Worm (Caenorhabditis elegans): ENCODE measurements around the gene W07G1.7.

Gene W07G1.7

DNA sequence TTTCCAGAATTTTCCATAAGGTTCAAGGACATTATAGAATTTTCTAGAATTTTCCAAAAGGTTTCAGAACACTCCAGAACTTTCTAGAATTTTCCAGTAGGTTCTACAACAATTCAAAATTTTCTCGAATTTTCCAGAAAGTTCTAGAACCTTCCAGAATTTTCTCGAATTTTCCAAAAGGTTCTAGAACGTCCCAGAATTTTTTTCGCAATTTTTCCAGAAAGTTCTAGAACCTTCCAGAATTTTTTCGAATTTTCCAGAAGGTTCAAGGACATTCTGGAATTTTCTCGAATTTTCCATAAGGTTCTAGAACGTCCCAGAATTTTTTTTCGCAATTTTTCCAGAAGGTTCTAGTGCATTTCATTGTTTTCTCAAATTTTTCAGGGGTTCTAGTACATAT is 11.6 kb upstream of the W07G1.7 start:
- no peak for TF ChIP-seq skn-1 (tag; optimal IDR thresholded peaks at IDR 0.05)
- TF ChIP-seq rbr-2 (tag; optimal IDR thresholded peaks at IDR 0.05) = no peak
- no peak for TF ChIP-seq lin-13 (GFP tag; optimal IDR thresholded peaks at IDR 0.05)
- no peak for TF ChIP-seq egl-43 (GFP tag; IDR thresholded peaks at IDR 0.05)
- TF ChIP-seq hif-1 (tag; optimal IDR thresholded peaks at IDR 0.05) = no peak
- TF ChIP-seq lir-3 (tag; optimal IDR thresholded peaks at IDR 0.05) = no peak
- no peak for TF ChIP-seq nhr-10 (tag; optimal IDR thresholded peaks at IDR 0.05)
- no peak for TF ChIP-seq snpc-4 (tag; optimal IDR thresholded peaks at IDR 0.05)
- no peak for TF ChIP-seq Y105C5A.15 (GFP tag; IDR thresholded peaks at IDR 0.05)
- no peak for TF ChIP-seq ama-1 (optimal IDR thresholded peaks at IDR 0.05)

ce11 chrII:13976161-13976560 is 10.0 kb upstream of the W07G1.7 start, which contains the start of gene Y39G8B.2:
Gene Y39G8B.2, minus strand, starts transcription at chrII:13976221.
- TF ChIP-seq daf-16 (GFP tag; optimal IDR thresholded peaks at IDR 0.05) (no peak), daf-16 (tag; optimal IDR thresholded peaks at IDR 0.05) (peak; percentile 71), nhr-48 (tag; optimal IDR thresholded peaks at IDR 0.05) (no peak), spr-3 (GFP tag; optimal IDR thresholded peaks at IDR 0.05) (no peak), hmg-1.1 (GFP tag; IDR thresholded peaks at IDR 0.05) (peak; percentile 92), hif-1 (tag; optimal IDR thresholded peaks at IDR 0.05) (peak in 1 of 2 experiments; percentile 73), mdt-29 (GFP tag; IDR thresholded peaks at IDR 0.05) (no peak), nhr-11 (tag; optimal IDR thresholded peaks at IDR 0.05) (peak; percentile 72), nhr-77 (tag; optimal IDR thresholded peaks at IDR 0.05) (peak; percentile 98), lsy-2 (tag; optimal IDR thresholded peaks at IDR 0.05) (peak; percentile 64 to 93), lin-15B (tag; optimal IDR thresholded peaks at IDR 0.05) (peak; percentile 75), zip-11 (GFP tag; IDR thresholded peaks at IDR 0.05) (no peak), dmd-6 (GFP tag; IDR thresholded peaks at IDR 0.05) (peak; percentile 72), Y5F2A.4 (GFP tag; optimal IDR thresholded peaks at IDR 0.05) (no peak), tag-97 (GFP tag; IDR thresholded peaks at IDR 0.05) (no peak), zip-2 (tag; optimal IDR thresholded peaks at IDR 0.05) (no peak), nhr-6 (tag; optimal IDR thresholded peaks at IDR 0.05) (peak; percentile 74), duxl-1 (tag; optimal IDR thresholded peaks at IDR 0.05; ENCODE audit: poor library complexity) (no peak), hlh-30 (tag; optimal IDR thresholded peaks at IDR 0.05; ENCODE audit: insufficient read depth) (peak; percentile 72), egl-43 (GFP tag; IDR thresholded peaks at IDR 0.05) (no peak), cey-2 (tag; optimal IDR thresholded peaks at IDR 0.05; ENCODE audit: borderline replicate concordance, insufficient read depth) (no peak), nhr-76 (tag; optimal IDR thresholded peaks at IDR 0.05) (no peak), nhr-111 (GFP tag; optimal IDR thresholded peaks at IDR 0.05) (no peak), madf-9 (GFP tag; conservative IDR thresholded peaks at IDR 0.05) (peak; percentile 57; the same call in 1 of the 2 replicates), ztf-7 (tag; optimal IDR thresholded peaks at IDR 0.05) (no peak), Y48G9A.11 (GFP tag; IDR thresholded peaks at IDR 0.05) (no peak), lin-1 (GFP tag; IDR thresholded peaks at IDR 0.05) (0 out of 2 replicates have a peak, but pooled peaks have one; percentile 16), mes-2 (tag; optimal IDR thresholded peaks at IDR 0.05; ENCODE audit: poor library complexity, severe bottlenecking) (peak; percentile 90), attf-4 (tag; optimal IDR thresholded peaks at IDR 0.05) (no peak), zfp-3 (GFP tag; conservative IDR thresholded peaks at IDR 0.05) (peak; percentile 56; the same call in 1 of the 2 replicates), nhr-42 (GFP tag; IDR thresholded peaks at IDR 0.05) (peak; percentile 88), ceh-32 (tag; optimal IDR thresholded peaks at IDR 0.05; ENCODE audit: poor library complexity) (no peak), ceh-20 (GFP tag; IDR thresholded peaks at IDR 0.05) (peak; percentile 73; the same call in 1 of the 2 replicates), egl-27 (tag; optimal IDR thresholded peaks at IDR 0.05) (no peak), ceh-28 (tag; optimal IDR thresholded peaks at IDR 0.05) (no peak), T20F7.1 (GFP tag; optimal IDR thresholded peaks at IDR 0.05) (no peak), unc-62 (GFP tag; optimal IDR thresholded peaks at IDR 0.05 in 1 of 2) (peak in 1 of 2 experiments; percentile 97), unc-62 (tag; optimal IDR thresholded peaks at IDR 0.05) (no peak), mxl-3 (GFP tag; optimal IDR thresholded peaks at IDR 0.05) (peak; percentile 76), mxl-2 (GFP tag; conservative IDR thresholded peaks at IDR 0.05) (no peak), jun-1 (tag; optimal IDR thresholded peaks at IDR 0.05) (peak; percentile 66), lin-38 (GFP tag; IDR thresholded peaks at IDR 0.05) (no peak), vab-7 (GFP tag; IDR thresholded peaks at IDR 0.05) (no peak)

Data from whole organism, L4 larva.